Worm (Caenorhabditis elegans): ENCODE results near the gene srw-76.
A peak's percentile ranks its signal among the peaks of the same experiment; 100 is the strongest.

The srw-76 gene

DNA sequence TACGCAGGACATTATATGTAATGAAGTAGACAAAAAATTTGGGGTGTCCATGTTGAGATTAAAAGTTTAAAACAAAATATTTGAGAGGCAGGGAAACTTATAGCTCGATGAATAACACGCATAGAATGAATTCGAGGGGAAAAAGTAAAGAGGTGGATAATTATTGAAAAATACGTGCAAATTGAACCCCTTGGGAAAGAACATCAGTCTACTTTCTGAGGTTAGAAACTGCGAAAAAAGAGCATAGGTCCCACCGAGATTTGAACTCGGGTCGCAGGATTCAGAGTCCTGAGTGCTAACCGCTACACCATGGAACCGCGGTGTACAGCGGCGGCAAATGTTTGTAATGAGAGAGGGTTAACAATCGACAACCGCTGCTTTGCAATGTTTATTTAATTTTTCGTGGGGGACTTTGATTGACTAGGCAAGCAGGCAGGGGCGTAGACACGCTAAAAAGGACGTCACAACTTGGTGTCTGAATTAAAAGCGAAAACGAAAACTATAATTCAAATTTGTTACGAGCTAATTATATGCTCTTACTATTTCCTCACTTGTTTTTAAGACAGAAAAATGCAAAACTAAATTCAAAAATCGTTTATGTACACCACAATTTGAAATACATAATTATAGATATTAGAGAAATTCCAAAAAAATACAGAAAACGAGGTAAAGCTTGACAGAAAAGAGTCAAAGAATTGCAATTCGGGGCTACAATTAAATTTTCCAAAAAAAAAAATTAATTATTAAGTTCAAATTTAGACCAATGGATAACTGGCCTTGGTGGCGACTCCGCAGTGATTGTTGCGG lies 45.9 kb downstream of the srw-76 start, which contains the start of gene srh-269 (continued):
- TF ChIP-seq fkh-3 (tag; optimal IDR thresholded peaks at IDR 0.05), result peak; percentile 95
- TF ChIP-seq pbrm-1 (GFP tag; IDR thresholded peaks at IDR 0.05), result peak; percentile 86
- TF ChIP-seq snpc-1.3 (tag; optimal IDR thresholded peaks at IDR 0.05; ENCODE audit: insufficient read depth), result peak; percentile 72
- TF ChIP-seq gei-17 (GFP tag; optimal IDR thresholded peaks at IDR 0.05), result peak; percentile 51
- peak; percentile 10 for TF ChIP-seq mes-4 (tag; optimal IDR thresholded peaks at IDR 0.05)
- peak; percentile 29 for TF ChIP-seq F22D6.2 (tag; optimal IDR thresholded peaks at IDR 0.05)
- peak; percentile 46; the same call in 1 of the 2 replicates for TF ChIP-seq zfh-2 (GFP tag; conservative IDR thresholded peaks at IDR 0.05)
- peak; percentile 87 for TF ChIP-seq let-526 (GFP tag; IDR thresholded peaks at IDR 0.05)
- TF ChIP-seq ztf-3 (GFP tag; optimal IDR thresholded peaks at IDR 0.05), result no peak
- TF ChIP-seq sdz-38 (tag; optimal IDR thresholded peaks at IDR 0.05), result no peak
- TF ChIP-seq F49E8.2 (tag; optimal IDR thresholded peaks at IDR 0.05; ENCODE audit: insufficient read depth), result peak; percentile 29
- peak; percentile 63 for TF ChIP-seq ztf-18 (tag; optimal IDR thresholded peaks at IDR 0.05)
- peak; percentile 69 for TF ChIP-seq rcor-1 (GFP tag; IDR thresholded peaks at IDR 0.05)
- peak; percentile 76 for TF ChIP-seq madf-10 (tag; optimal IDR thresholded peaks at IDR 0.05)
- TF ChIP-seq dpl-1 (GFP tag; optimal IDR thresholded peaks at IDR 0.05), result peak; percentile 32
- peak; percentile 93 for TF ChIP-seq ceh-79 (tag; optimal IDR thresholded peaks at IDR 0.05)
- peak; percentile 75 for TF ChIP-seq T26A5.8 (tag; optimal IDR thresholded peaks at IDR 0.05)
- peak; percentile 56 for TF ChIP-seq ceh-27 (GFP tag; optimal IDR thresholded peaks at IDR 0.05)
- no peak for TF ChIP-seq hlh-26 (GFP tag; conservative IDR thresholded peaks at IDR 0.05)
- TF ChIP-seq hmg-20 (GFP tag; IDR thresholded peaks at IDR 0.05), result peak; percentile 35; the same call in 1 of the 2 replicates
- TF ChIP-seq chd-7 (tag; optimal IDR thresholded peaks at IDR 0.05), result peak; percentile 93
- peak; percentile 74 for TF ChIP-seq somi-1 (GFP tag; optimal IDR thresholded peaks at IDR 0.05)
- TF ChIP-seq madf-3 (GFP tag; IDR thresholded peaks at IDR 0.05), result peak; percentile 85
- TF ChIP-seq snpc-1.1 (tag; optimal IDR thresholded peaks at IDR 0.05; ENCODE audit: insufficient read depth), result peak; percentile 67
- peak; percentile 77 for TF ChIP-seq lin-54 (GFP tag; optimal IDR thresholded peaks at IDR 0.05)
- peak; percentile 90 for TF ChIP-seq atf-7 (tag; optimal IDR thresholded peaks at IDR 0.05)
- TF ChIP-seq nhr-179 (tag; optimal IDR thresholded peaks at IDR 0.05), result no peak
- no peak for TF ChIP-seq nfya-1 (tag; optimal IDR thresholded peaks at IDR 0.05; ENCODE audit: borderline replicate concordance, insufficient read depth)
- TF ChIP-seq madf-6 (GFP tag; IDR thresholded peaks at IDR 0.05), result peak; percentile 58
- TF ChIP-seq Y56A3A.18 (GFP tag; IDR thresholded peaks at IDR 0.05), result peak; percentile 98
- 0 out of 2 replicates have a peak, but pooled peaks have one; percentile 76 for TF ChIP-seq nhr-120 (GFP tag; IDR thresholded peaks at IDR 0.05)
- TF ChIP-seq cebp-2 (GFP tag; IDR thresholded peaks at IDR 0.05), result peak; percentile 87; the same call in 1 of the 2 replicates

- TF ChIP-seq unc-62 (GFP tag; optimal IDR thresholded peaks at IDR 0.05) (no peak), ceh-58 (GFP tag; IDR thresholded peaks at IDR 0.05) (no peak), snpc-4 (GFP tag; optimal IDR thresholded peaks at IDR 0.05) (no peak), snpc-4 (tag; optimal IDR thresholded peaks at IDR 0.05) (peak in 2 of 4 experiments; percentile 31 to 58)
Observed at ce11 chrV:16589488-16589887, 48.6 kb downstream of the srw-76 start.

DNA sequence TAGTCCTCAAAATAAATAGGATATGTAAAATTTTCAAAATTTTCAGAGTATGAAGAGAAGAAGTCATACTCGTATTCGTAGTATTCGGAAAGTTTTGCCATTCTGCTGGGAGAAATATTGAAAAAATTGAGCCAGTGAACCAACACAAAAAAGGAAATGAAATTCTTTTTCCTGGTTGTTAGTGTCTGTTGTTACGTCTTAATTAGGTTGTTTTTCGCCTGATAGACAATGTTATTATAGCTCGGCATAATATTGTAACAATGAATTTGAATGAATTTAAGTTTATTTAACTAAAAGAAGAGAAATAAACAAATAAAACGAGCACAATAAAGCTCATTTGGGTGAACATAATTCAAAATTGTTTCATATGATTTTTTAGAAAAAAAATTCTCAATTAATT lies 49.7 kb downstream of the srw-76 start, which contains the start of gene srw-73:
TSS of gene srw-73 (minus strand) at position 101 of the 400 bp plus-strand sequence.
- TF ChIP-seq ceh-100 (GFP tag; IDR thresholded peaks at IDR 0.05), result no peak
- TF ChIP-seq somi-1 (GFP tag; optimal IDR thresholded peaks at IDR 0.05), result no peak
- no peak for TF ChIP-seq rpc-1 (optimal IDR thresholded peaks at IDR 0.05)
- no peak for TF ChIP-seq rpc-1 (tag; optimal IDR thresholded peaks at IDR 0.05)
- TF ChIP-seq xnd-1 (tag; optimal IDR thresholded peaks at IDR 0.05), result no peak
- no peak for TF ChIP-seq F55B11.4 (tag; optimal IDR thresholded peaks at IDR 0.05; ENCODE audit: borderline replicate concordance, insufficient read depth)
- no peak for TF ChIP-seq B0261.1 (tag; optimal IDR thresholded peaks at IDR 0.05)
- TF ChIP-seq hsf-1 (GFP tag; IDR thresholded peaks at IDR 0.05), result no peak
